Fruit fly (Drosophila melanogaster): ENCODE measurements around the gene CG16772.

Gene CG16772

DNA sequence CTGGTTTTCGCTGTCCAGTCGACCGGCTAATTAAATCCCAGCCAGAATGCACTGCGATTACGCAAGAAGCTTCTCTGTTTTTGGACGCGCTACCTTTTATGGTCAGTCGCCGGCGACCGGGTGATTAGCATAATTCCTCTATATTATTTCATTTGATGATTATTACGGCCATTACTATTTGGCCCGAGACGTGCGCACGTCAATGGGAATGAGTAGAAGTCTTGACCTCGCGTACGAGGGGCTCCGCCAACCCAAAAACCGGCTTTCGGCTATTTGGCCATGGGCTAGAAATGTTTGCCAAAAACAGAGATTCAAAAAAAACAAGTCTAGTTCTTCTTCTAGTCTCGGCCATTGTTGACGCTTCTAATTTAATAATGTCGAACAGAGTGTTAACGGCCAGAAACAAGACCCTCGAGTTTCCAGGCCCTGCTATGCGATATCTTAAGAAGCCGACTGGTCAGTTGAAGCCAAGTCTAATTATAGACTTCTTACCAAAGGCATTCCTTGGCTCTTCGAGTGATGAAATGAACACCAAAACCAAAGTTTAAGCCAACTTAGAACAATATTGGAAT, 30.0 kb downstream of the CG16772 start:
- no peak for TF ChIP-seq CG14711 (tag; optimal IDR thresholded peaks at IDR 0.05)

- no peak for TF ChIP-seq Clk (GFP tag; optimal IDR thresholded peaks at IDR 0.05)
- TF ChIP-seq toe (GFP tag; optimal IDR thresholded peaks at IDR 0.05), result no peak
- no peak for TF ChIP-seq CG7101 (tag; optimal IDR thresholded peaks at IDR 0.05)
- no peak for TF ChIP-seq tj (GFP tag; optimal IDR thresholded peaks at IDR 0.05)
- TF ChIP-seq CG1620 (GFP tag; optimal IDR thresholded peaks at IDR 0.05), result no peak
- no peak for TF ChIP-seq kay (GFP tag; ENCODE audit: borderline replicate concordance)
- no peak for TF ChIP-seq Hr96 (GFP tag; optimal IDR thresholded peaks at IDR 0.05)
- TF ChIP-seq CG33017 (tag; optimal IDR thresholded peaks at IDR 0.05), result no peak
- no peak for TF ChIP-seq CG11617 (GFP tag; optimal IDR thresholded peaks at IDR 0.05)
- no peak for TF ChIP-seq bab1 (GFP tag; optimal IDR thresholded peaks at IDR 0.05)
- TF ChIP-seq cnc (optimal IDR thresholded peaks at IDR 0.05), result no peak
- TF ChIP-seq CG12768 (GFP tag; optimal IDR thresholded peaks at IDR 0.05), result no peak
- no peak for TF ChIP-seq cic (GFP tag; optimal IDR thresholded peaks at IDR 0.05)
- no peak for TF ChIP-seq Mnt (GFP tag; optimal IDR thresholded peaks at IDR 0.05)
- TF ChIP-seq CG5204 (GFP tag; optimal IDR thresholded peaks at IDR 0.05), result no peak
- TF ChIP-seq ovo (GFP tag; optimal IDR thresholded peaks at IDR 0.05), result no peak
Measured at dm6 chr2L:19998139-19998538, 35.7 kb downstream of the CG16772 start.

DNA sequence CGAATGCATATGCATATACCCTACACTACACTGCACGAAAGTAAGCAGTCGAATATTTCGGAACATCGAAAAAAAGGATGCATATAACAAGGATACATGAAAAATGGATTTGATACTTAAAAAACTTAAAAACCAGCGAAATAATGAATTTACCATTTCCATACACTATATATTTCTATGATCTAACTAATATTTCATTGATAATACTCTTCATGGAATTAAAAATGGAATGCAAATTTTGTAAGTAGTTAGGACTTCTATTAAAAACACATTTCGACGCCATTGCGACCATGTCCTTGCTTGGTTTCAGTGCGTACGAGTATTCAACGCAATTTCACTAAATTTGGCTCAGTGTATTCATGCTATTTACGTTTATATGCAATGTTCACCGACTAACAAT, 39.6 kb downstream of the CG16772 start:
- TF ChIP-seq CG7045 (GFP tag; optimal IDR thresholded peaks at IDR 0.05) (no peak), pad (GFP tag; optimal IDR thresholded peaks at IDR 0.05) (no peak), kay (GFP tag; ENCODE audit: borderline replicate concordance) (no peak), Hr96 (GFP tag; optimal IDR thresholded peaks at IDR 0.05) (no peak), CG7101 (tag; optimal IDR thresholded peaks at IDR 0.05) (no peak), cnc (optimal IDR thresholded peaks at IDR 0.05) (no peak), CG1620 (GFP tag; optimal IDR thresholded peaks at IDR 0.05) (no peak), Mnt (GFP tag; optimal IDR thresholded peaks at IDR 0.05) (no peak), toe (GFP tag; optimal IDR thresholded peaks at IDR 0.05) (no peak), tj (GFP tag; optimal IDR thresholded peaks at IDR 0.05) (no peak), CG5204 (GFP tag; optimal IDR thresholded peaks at IDR 0.05) (no peak), bab1 (GFP tag; optimal IDR thresholded peaks at IDR 0.05) (no peak), CG11617 (GFP tag; optimal IDR thresholded peaks at IDR 0.05) (no peak), Crg-1 (GFP tag; optimal IDR thresholded peaks at IDR 0.05) (no peak), Clk (GFP tag; optimal IDR thresholded peaks at IDR 0.05) (no peak), CG14711 (tag; optimal IDR thresholded peaks at IDR 0.05) (no peak), ovo (GFP tag; optimal IDR thresholded peaks at IDR 0.05) (no peak)

DNA sequence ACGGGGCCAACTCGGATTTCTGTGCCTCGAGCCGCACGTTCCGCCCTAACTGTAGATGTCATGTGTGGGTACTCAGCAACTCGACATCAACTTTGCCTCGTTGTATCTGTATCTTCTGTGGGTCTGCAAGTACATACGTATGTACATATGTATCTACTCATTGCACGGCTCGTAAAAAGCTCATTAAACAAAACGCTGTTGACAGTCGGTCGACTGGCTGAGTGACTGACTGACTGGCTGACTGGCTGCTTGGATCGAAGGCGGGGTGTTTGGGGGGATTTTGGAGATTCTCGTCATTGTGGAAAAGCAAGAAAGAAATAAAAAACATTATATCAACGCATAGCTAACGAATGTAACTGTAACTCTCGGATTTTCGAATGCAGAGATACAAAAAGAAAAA, 41.9 kb downstream of the CG16772 start:
- TF ChIP-seq cic (GFP tag; optimal IDR thresholded peaks at IDR 0.05) (no peak), CG7045 (GFP tag; optimal IDR thresholded peaks at IDR 0.05) (no peak), kay (GFP tag; ENCODE audit: borderline replicate concordance) (no peak), Clk (GFP tag; optimal IDR thresholded peaks at IDR 0.05) (no peak), CG11617 (GFP tag; optimal IDR thresholded peaks at IDR 0.05) (no peak), cnc (optimal IDR thresholded peaks at IDR 0.05) (no peak), bab1 (GFP tag; optimal IDR thresholded peaks at IDR 0.05) (no peak), Mnt (GFP tag; optimal IDR thresholded peaks at IDR 0.05) (no peak), CG1620 (GFP tag; optimal IDR thresholded peaks at IDR 0.05) (no peak), CG33017 (tag; optimal IDR thresholded peaks at IDR 0.05) (no peak), Crg-1 (GFP tag; optimal IDR thresholded peaks at IDR 0.05) (no peak), Hr96 (GFP tag; optimal IDR thresholded peaks at IDR 0.05) (no peak), tj (GFP tag; optimal IDR thresholded peaks at IDR 0.05) (no peak), ovo (GFP tag; optimal IDR thresholded peaks at IDR 0.05) (no peak)

DNA sequence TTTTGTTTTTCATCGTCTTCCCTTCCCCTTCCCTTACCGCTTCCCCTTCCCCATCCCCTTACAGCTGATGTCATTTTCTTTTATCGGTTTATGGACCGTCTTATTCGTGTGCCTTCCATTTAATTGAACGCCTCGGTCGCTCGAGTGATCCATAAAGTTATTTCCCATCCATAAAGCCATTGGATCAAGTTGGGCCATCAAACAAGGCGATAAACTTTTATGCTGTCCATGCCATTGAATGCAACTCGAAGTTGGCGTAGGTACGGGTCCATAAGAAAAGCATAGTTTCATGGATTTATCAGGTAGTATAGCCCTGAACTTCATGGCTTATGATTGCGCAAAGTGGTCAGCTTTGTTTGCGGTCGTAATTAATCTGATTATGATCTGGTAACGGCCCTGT, 42.6 kb downstream of the CG16772 start:
- TF ChIP-seq cic (GFP tag; optimal IDR thresholded peaks at IDR 0.05) (no peak), CG33017 (tag; optimal IDR thresholded peaks at IDR 0.05) (no peak), Hr96 (GFP tag; optimal IDR thresholded peaks at IDR 0.05) (no peak), Crg-1 (GFP tag; optimal IDR thresholded peaks at IDR 0.05) (no peak), CG12768 (GFP tag; optimal IDR thresholded peaks at IDR 0.05) (no peak), toe (GFP tag; optimal IDR thresholded peaks at IDR 0.05) (no peak), CG14711 (tag; optimal IDR thresholded peaks at IDR 0.05) (no peak), CG1620 (GFP tag; optimal IDR thresholded peaks at IDR 0.05) (no peak), CG7101 (tag; optimal IDR thresholded peaks at IDR 0.05) (no peak), ovo (GFP tag; optimal IDR thresholded peaks at IDR 0.05) (no peak), CG7045 (GFP tag; optimal IDR thresholded peaks at IDR 0.05) (no peak), Mnt (GFP tag; optimal IDR thresholded peaks at IDR 0.05) (no peak), cnc (optimal IDR thresholded peaks at IDR 0.05) (no peak), Clk (GFP tag; optimal IDR thresholded peaks at IDR 0.05) (no peak), CG11617 (GFP tag; optimal IDR thresholded peaks at IDR 0.05) (no peak), pad (GFP tag; optimal IDR thresholded peaks at IDR 0.05) (no peak), CG5204 (GFP tag; optimal IDR thresholded peaks at IDR 0.05) (no peak)
